Fruit fly (Drosophila melanogaster): ENCODE measurements around the gene rsh.

dm6 chrX:13111832-13112231 lies 123.4 kb downstream of the rsh start:
- TF ChIP-seq CG5204 (GFP tag; optimal IDR thresholded peaks at IDR 0.05), result no peak
- TF ChIP-seq toe (GFP tag; optimal IDR thresholded peaks at IDR 0.05), result no peak
- no peak for TF ChIP-seq tj (GFP tag; optimal IDR thresholded peaks at IDR 0.05)
- no peak for TF ChIP-seq CG1620 (GFP tag; optimal IDR thresholded peaks at IDR 0.05)

All from whole organism, adult.